Worm (Caenorhabditis elegans) whole organism, mixed stage, embryonic: ENCODE results near the gene Y57G7A.5.

Experiments used
- M03D4.4 ChIP-seq: sonication (generic microtip); optimal IDR thresholded peaks from 2 replicates; lab custom pipeline; 2017; ENCODE audit warnings: mild to moderate bottlenecking, missing genetic modification characterization, missing compliant biosample characterization
- bed-3 ChIP-seq: fragments of 200-800 bp; sonication (Bioruptor generic); optimal IDR thresholded peaks from 3 replicates; lab custom pipeline; 2018; ENCODE audit warnings: mild to moderate bottlenecking, missing genetic modification characterization, moderate library complexity, missing compliant biosample characterization
- blmp-1 ChIP-seq: fragments of 150-350 bp; optimal IDR thresholded peaks from 2 replicates; lab custom pipeline; 2014; ENCODE audit warnings: missing biosample characterization, missing genetic modification characterization
- ceh-39 ChIP-seq: fragments of 150-350 bp; optimal IDR thresholded peaks from 2 replicates; lab custom pipeline; 2014; ENCODE audit warnings: missing biosample characterization, missing genetic modification characterization
- ceh-43 ChIP-seq: fragments of 200-800 bp; sonication (Bioruptor generic); optimal IDR thresholded peaks from 2 replicates; lab custom pipeline; 2018; ENCODE audit warnings: mild to moderate bottlenecking, missing genetic modification characterization, moderate library complexity, missing compliant biosample characterization
- ceh-83 ChIP-seq: fragments of 200-800 bp; sonication (Bioruptor generic); optimal IDR thresholded peaks from 2 replicates; lab custom pipeline; 2018; ENCODE audit warnings: mild to moderate bottlenecking, missing genetic modification characterization, missing compliant biosample characterization
- ces-1 ChIP-seq: fragments of 150-350 bp; optimal IDR thresholded peaks from 2 replicates; lab custom pipeline; 2014; ENCODE audit warnings: missing biosample characterization, missing genetic modification reagents, missing genetic modification characterization
- cnd-1 ChIP-seq: fragments of 200-800 bp; sonication (Bioruptor generic); optimal IDR thresholded peaks from 2 replicates; lab custom pipeline; 2018; ENCODE audit warnings: mild to moderate bottlenecking, missing genetic modification characterization, missing compliant biosample characterization
- drap-1 ChIP-seq: fragments of 200-800 bp; sonication (Bioruptor generic); optimal IDR thresholded peaks from 3 replicates; lab custom pipeline; 2018; ENCODE audit warnings: mild to moderate bottlenecking, missing genetic modification characterization, missing compliant biosample characterization
- elt-1 ChIP-seq: sonication (generic microtip); optimal IDR thresholded peaks from 2 replicates; lab custom pipeline; 2017; ENCODE audit warnings: missing genetic modification characterization, mild to moderate bottlenecking, missing compliant biosample characterization, antibody characterized with exemption, moderate library complexity, borderline replicate concordance; ENCODE audit not compliant: insufficient read depth
- elt-3 ChIP-seq: fragments of 150-350 bp; optimal IDR thresholded peaks from 2 replicates; lab custom pipeline; 2014; ENCODE audit warnings: missing biosample characterization, missing genetic modification characterization
- flh-1 ChIP-seq: fragments of 200-800 bp; sonication (Bioruptor generic); optimal IDR thresholded peaks from 2 replicates; lab custom pipeline; 2018; ENCODE audit warnings: mild to moderate bottlenecking, missing genetic modification characterization, moderate library complexity, missing compliant biosample characterization
- ham-2 ChIP-seq: fragments of 200-800 bp; sonication (Bioruptor generic); optimal IDR thresholded peaks from 2 replicates; lab custom pipeline; 2018; ENCODE audit warnings: mild to moderate bottlenecking, missing genetic modification characterization, missing compliant biosample characterization
- hlh-1 ChIP-seq: fragments of 150-350 bp; optimal IDR thresholded peaks from 2 replicates; lab custom pipeline; 2014; ENCODE audit warnings: missing biosample characterization, missing genetic modification reagents, missing genetic modification characterization
- lin-13 ChIP-seq: fragments of 150-350 bp; optimal IDR thresholded peaks from 2 replicates; lab custom pipeline; 2014; ENCODE audit warnings: missing biosample characterization, missing genetic modification characterization
- lin-32 ChIP-seq: fragments of 200-800 bp; sonication (Bioruptor generic); optimal IDR thresholded peaks from 2 replicates; lab custom pipeline; 2018; ENCODE audit warnings: mild to moderate bottlenecking, missing genetic modification characterization, missing compliant biosample characterization
- lsy-2 ChIP-seq: fragments of 150-350 bp; optimal IDR thresholded peaks from 2 replicates; lab custom pipeline; 2014; ENCODE audit warnings: missing biosample characterization, missing genetic modification characterization
- mab-5 ChIP-seq: fragments of 150-350 bp; optimal IDR thresholded peaks from 2 replicates; lab custom pipeline; 2014; ENCODE audit warnings: missing biosample characterization, missing genetic modification characterization
- mep-1 ChIP-seq: fragments of 150-350 bp; optimal IDR thresholded peaks from 2 replicates; lab custom pipeline; 2017; ENCODE audit warnings: missing biosample characterization, missing genetic modification reagents, missing genetic modification characterization, inconsistent platforms
- mls-2 ChIP-seq: sonication (generic microtip); optimal IDR thresholded peaks from 2 replicates; lab custom pipeline; 2016; ENCODE audit warnings: mild to moderate bottlenecking, missing genetic modification characterization, moderate library complexity, missing compliant biosample characterization
- nhr-12 ChIP-seq: fragments of 150-350 bp; optimal IDR thresholded peaks from 2 replicates; lab custom pipeline; 2014; ENCODE audit warnings: missing biosample characterization, missing genetic modification characterization
- nhr-2 ChIP-seq: fragments of 150-350 bp; optimal IDR thresholded peaks from 2 replicates; lab custom pipeline; 2014; ENCODE audit warnings: missing biosample characterization, missing genetic modification characterization
- nhr-237 ChIP-seq: fragments of 150-350 bp; optimal IDR thresholded peaks from 2 replicates; lab custom pipeline; 2014; ENCODE audit warnings: missing biosample characterization, missing genetic modification characterization
- nhr-28 ChIP-seq: fragments of 150-350 bp; optimal IDR thresholded peaks from 2 replicates; lab custom pipeline; 2014; ENCODE audit warnings: missing biosample characterization, missing genetic modification characterization
- nhr-76 ChIP-seq: sonication (generic microtip); optimal IDR thresholded peaks from 2 replicates; lab custom pipeline; 2017; ENCODE audit warnings: missing biosample characterization, missing genetic modification characterization
- pha-4 ChIP-seq: fragments of 150-350 bp; optimal IDR thresholded peaks from 2 replicates; lab custom pipeline; 2018; ENCODE audit warnings: missing biosample characterization, missing genetic modification reagents, missing genetic modification characterization
- sem-2 ChIP-seq: fragments of 200-800 bp; sonication (Bioruptor generic); optimal IDR thresholded peaks from 2 replicates; lab custom pipeline; 2018; ENCODE audit warnings: mild to moderate bottlenecking, missing genetic modification characterization, missing compliant biosample characterization
- snpc-4 ChIP-seq: fragments of 150-350 bp; optimal IDR thresholded peaks from 2 replicates; lab custom pipeline; 2014; ENCODE audit warnings: missing biosample characterization, missing genetic modification characterization
- sptf-1 ChIP-seq: sonication (generic microtip); optimal IDR thresholded peaks from 2 replicates; lab custom pipeline; 2017; ENCODE audit warnings: mild to moderate bottlenecking, missing genetic modification characterization, moderate library complexity, missing compliant biosample characterization
- tbx-8 ChIP-seq: fragments of 200-800 bp; sonication (Bioruptor generic); optimal IDR thresholded peaks from 2 replicates; lab custom pipeline; 2018; ENCODE audit warnings: mild to moderate bottlenecking, missing genetic modification characterization, moderate library complexity, missing compliant biosample characterization
- unc-120 ChIP-seq: sonication (generic microtip); optimal IDR thresholded peaks from 2 replicates; lab custom pipeline; 2017; ENCODE audit warnings: missing genetic modification characterization, missing compliant biosample characterization; ENCODE audit not compliant: poor library complexity, severe bottlenecking
- unc-39 ChIP-seq: fragments of 150-350 bp; optimal IDR thresholded peaks from 2 replicates; lab custom pipeline; 2014; ENCODE audit warnings: missing biosample characterization, missing genetic modification characterization
- unc-62 ChIP-seq: fragments of 150-350 bp; optimal IDR thresholded peaks from 2 replicates; lab custom pipeline; 2014; ENCODE audit warnings: missing biosample characterization, missing genetic modification reagents, missing genetic modification characterization
- zip-8 ChIP-seq: fragments of 150-350 bp; optimal IDR thresholded peaks from 2 replicates; lab custom pipeline; 2014; ENCODE audit warnings: missing biosample characterization, missing genetic modification characterization
- ztf-11 ChIP-seq: fragments of 150-350 bp; optimal IDR thresholded peaks from 2 replicates; lab custom pipeline; 2014; ENCODE audit warnings: missing biosample characterization, missing genetic modification characterization

The Y57G7A.5 gene

DNA sequence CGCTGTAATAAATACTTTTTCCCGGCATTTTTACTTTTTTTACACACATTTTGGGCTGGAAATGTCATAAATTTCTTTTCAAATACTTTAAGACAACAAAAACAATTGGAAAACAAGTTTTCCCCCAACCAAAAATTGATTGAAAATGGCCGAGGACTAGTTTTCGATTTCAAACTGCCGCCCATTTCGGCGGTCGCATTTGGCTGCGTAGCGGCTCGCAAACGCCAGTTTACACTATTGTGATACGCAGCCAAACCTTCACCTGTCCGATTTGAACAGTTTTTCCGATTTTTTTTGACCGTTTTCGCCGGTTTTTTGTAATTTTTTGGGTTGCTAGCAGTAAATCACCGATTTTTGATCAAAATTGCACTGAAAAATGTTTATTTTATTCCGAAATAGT, 45.1 kb upstream of the Y57G7A.5 start:
- peak; percentile 87 for TF ChIP-seq pha-4 (tag; lab: Kevin White, UChicago)
- peak; percentile 38 for TF ChIP-seq ham-2 (GFP tag; lab: Kevin White, UChicago)
- no peak for TF ChIP-seq snpc-4 (tag; lab: Kevin White, UChicago)
- TF ChIP-seq tbx-8 (GFP tag; lab: Kevin White, UChicago), result peak; percentile 66
- TF ChIP-seq ceh-83 (GFP tag; lab: Kevin White, UChicago), result peak; percentile 69
- TF ChIP-seq elt-3, result no peak
- TF ChIP-seq mab-5 (tag; lab: Kevin White, UChicago), result no peak
- TF ChIP-seq drap-1 (GFP tag; lab: Kevin White, UChicago), result peak; percentile 78
- TF ChIP-seq zip-8 (tag; lab: Kevin White, UChicago), result no peak
- TF ChIP-seq lin-32 (GFP tag; lab: Kevin White, UChicago), result peak; percentile 0
- TF ChIP-seq ceh-43, result peak; percentile 81
- TF ChIP-seq nhr-28 (tag; lab: Kevin White, UChicago), result no peak
- peak; percentile 40 for TF ChIP-seq blmp-1
- peak; percentile 91 for TF ChIP-seq sptf-1
- TF ChIP-seq unc-62, result peak; percentile 54
- peak; percentile 75 for TF ChIP-seq hlh-1 (tag; lab: Kevin White, UChicago)
- no peak for TF ChIP-seq unc-39
- TF ChIP-seq nhr-237 (tag; lab: Kevin White, UChicago), result peak; percentile 96
- peak; percentile 84 for TF ChIP-seq M03D4.4 (tag; lab: Kevin White, UChicago)
- peak; percentile 88 for TF ChIP-seq mls-2 (tag; lab: Kevin White, UChicago)
- peak; percentile 50 for TF ChIP-seq sem-2 (GFP tag; lab: Kevin White, UChicago)
- TF ChIP-seq ztf-11 (tag; lab: Kevin White, UChicago), result peak; percentile 48
- TF ChIP-seq lsy-2, result peak; percentile 90
- peak; percentile 96 for TF ChIP-seq mep-1
- TF ChIP-seq lin-13 (tag; lab: Kevin White, UChicago), result peak; percentile 97
- peak; percentile 22 for TF ChIP-seq bed-3 (GFP tag; lab: Kevin White, UChicago)
- TF ChIP-seq ceh-39, result peak; percentile 88
- peak; percentile 45 for TF ChIP-seq ces-1
- peak; percentile 7 for TF ChIP-seq elt-1 (tag; lab: Kevin White, UChicago)
- TF ChIP-seq nhr-12, result peak; percentile 16
- peak; percentile 74 for TF ChIP-seq unc-120 (tag; lab: Kevin White, UChicago)
- no peak for TF ChIP-seq flh-1 (GFP tag; lab: Kevin White, UChicago)
- peak; percentile 5 for TF ChIP-seq nhr-2 (tag; lab: Kevin White, UChicago)
- TF ChIP-seq nhr-76 (tag; lab: Kevin White, UChicago), result no peak
- TF ChIP-seq cnd-1 (tag; lab: Kevin White, UChicago), result peak; percentile 72

DNA sequence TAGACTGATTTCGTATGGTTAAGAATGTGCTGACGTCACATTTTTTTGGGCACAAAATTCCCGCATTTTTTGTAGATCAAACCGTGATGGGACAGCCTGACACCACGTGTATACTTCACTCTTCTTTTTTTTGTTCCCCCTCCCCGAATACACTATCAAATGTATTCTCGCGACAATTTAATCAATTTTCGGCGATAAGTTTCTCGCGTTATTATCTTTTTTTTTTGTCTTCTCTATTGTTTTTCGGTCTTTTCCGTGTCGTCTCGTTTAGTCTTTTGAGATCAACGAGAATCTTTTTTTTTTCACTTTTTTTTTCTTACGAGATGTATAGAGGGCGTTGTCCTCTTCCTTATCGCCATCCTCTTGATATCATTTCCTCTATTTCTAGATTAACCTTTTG, 39.9 kb upstream of the Y57G7A.5 start:
- no peak for TF ChIP-seq nhr-237 (tag; lab: Kevin White, UChicago)
- TF ChIP-seq unc-120 (tag; lab: Kevin White, UChicago), result no peak

DNA sequence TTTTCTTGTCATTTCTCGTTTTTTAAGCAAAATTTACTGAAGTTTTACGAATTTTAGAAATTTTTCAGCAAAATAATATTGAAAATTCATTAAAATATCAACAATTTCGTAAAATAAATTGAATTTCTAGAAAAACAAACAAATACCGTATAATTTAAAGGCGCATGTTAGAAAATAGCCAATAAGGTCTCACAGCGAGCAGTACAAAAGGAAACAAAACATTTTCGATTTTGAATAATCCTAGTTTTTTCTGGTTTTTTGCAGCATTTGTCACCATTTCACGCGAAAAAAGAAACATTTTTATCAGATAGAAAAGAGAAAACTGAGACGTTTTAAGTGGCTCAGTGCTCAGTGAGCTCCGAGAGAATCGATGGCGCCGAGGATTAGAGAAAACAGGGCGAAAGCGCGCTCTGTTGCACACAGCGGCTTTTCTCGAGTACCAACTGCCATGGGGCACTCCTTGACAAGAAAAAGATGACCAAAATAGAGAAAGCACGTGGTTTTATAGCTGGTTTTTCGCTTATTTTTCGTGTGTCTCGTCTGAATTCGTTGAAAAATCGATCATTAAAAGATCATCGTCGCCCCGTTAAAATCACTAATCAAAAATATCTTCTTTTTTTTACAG, 34.7 kb upstream of the Y57G7A.5 start, which contains the start of the genes alh-6 and fcho-1:
alh-6 (minus strand) TSS at position 242 of the 625 bp plus-strand sequence.
fcho-1 (plus strand) TSS at position 624 of the 625 bp plus-strand sequence.
- TF ChIP-seq ceh-83 (GFP tag; lab: Kevin White, UChicago) (no peak), sptf-1 (peak; percentile 40), mls-2 (tag; lab: Kevin White, UChicago) (no peak), ces-1 (peak; percentile 4), pha-4 (tag; lab: Kevin White, UChicago) (no peak), nhr-28 (tag; lab: Kevin White, UChicago) (no peak), elt-3 (no peak), flh-1 (GFP tag; lab: Kevin White, UChicago) (no peak), unc-120 (tag; lab: Kevin White, UChicago) (peak; percentile 39)
